Fruit fly (Drosophila melanogaster) whole organism, larva: ENCODE results near the gene CG14355.

Experiments
- noc ChIP-seq: fragments of 200-800 bp; sonication (Bioruptor generic); optimal IDR thresholded peaks from 3 replicates; lab custom pipeline; 2019; ENCODE audit warnings: missing biosample characterization, mild to moderate bottlenecking, missing genetic modification characterization, moderate library complexity

Gene CG14355

DNA sequence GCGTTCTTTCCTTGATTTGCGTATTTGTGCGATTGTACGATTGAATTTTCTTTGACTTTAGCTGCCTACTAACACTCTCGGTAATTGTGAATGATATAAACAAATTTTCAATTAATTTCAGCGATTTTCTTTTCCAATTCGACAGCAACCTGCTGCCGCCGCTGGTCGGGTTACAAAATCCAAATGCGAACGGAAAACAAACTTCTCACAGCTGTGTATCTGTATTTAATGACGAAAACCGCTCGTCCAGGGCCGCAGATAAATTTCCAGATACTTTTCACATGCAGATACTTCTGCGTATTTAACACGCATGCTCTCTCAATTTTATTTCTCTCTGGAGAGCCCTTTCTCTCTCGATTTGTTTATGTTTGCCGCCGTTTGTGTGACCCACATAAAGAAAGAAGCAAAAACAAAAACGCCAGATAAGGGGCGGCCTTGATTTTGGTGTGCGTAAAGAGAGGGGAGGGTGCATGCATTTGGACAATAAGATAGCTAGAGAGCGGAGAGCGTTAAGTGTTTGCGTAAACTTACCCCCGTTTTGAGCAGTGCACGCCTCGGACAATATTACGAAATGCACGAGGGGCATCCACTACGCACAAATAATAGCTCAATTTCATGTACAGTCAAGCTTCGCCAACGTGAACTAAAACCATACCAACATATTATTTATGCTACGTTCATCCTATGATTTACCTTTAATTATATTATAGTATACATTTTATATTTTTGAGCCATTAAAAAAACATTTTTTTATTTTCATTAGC is 43.4 kb downstream of the CG14355 start, which contains the start of gene CG12402:
CG12402 (minus strand) TSS at position 164 of the 764 bp plus-strand sequence.
- no peak for TF ChIP-seq noc (tag; lab: Kevin White, UChicago)

DNA sequence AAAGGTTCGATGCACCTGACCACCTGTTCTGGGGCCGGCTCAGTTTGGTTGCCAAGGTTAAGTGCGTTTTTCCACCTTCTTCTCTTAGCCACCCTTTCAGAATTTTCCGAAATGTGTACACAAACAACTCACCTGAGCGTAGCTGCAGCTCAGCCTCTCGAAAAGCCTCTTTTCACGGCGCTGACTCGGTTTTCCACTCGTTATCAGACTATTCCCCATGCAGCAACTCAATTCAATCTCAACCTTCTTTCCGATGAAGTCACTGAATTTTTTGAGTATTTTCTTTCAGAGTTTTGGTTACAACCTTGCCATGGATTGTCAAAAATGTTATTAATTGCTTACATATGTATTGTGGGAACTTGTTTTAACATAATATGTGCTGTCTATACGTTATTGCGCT is 44.1 kb downstream of the CG14355 start:
- TF ChIP-seq noc (tag; lab: Kevin White, UChicago), result no peak

DNA sequence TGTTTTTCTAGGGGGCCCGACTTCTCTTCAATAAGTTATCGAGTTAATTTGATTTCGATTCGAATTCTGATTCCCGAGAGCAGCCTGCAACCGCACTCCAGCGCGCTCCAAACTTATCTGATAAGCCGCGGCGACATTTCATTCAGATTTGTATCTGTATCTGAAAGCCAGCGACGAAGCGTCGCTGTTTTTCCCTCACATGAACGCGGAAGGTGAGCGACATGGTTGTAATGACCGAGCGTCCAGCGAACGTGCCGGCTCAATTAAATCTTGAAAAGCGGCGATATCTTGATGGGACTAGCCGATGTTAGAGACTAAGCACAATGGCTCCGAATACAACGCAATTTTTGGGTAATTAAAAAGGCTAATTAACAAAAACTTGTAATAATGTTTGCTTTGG is 48.7 kb downstream of the CG14355 start, which contains the start of gene PK1-R:
PK1-R (minus strand) TSS at position 101 of the 400 bp plus-strand sequence.
- no peak for TF ChIP-seq noc (tag; lab: Kevin White, UChicago)

DNA sequence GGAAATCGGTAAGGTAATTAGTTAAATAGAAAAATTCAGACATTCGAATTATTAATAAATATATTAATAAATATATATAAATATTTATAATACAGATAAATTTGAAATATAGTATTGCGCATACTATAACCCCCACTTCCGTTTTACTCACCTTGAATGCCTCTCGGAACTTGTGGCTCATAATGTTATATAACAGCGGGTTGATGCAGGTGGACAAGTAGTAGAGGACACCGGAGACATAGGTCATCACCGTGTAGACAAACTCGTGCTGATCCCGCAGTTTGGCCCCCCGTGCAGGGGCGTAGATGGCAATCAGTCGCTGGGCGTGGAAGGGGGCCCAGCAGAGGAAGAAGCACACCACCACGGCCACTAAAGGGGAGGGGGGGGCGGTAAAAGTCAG is 50.8 kb downstream of the CG14355 start:
- TF ChIP-seq noc (tag; lab: Kevin White, UChicago), result no peak

DNA sequence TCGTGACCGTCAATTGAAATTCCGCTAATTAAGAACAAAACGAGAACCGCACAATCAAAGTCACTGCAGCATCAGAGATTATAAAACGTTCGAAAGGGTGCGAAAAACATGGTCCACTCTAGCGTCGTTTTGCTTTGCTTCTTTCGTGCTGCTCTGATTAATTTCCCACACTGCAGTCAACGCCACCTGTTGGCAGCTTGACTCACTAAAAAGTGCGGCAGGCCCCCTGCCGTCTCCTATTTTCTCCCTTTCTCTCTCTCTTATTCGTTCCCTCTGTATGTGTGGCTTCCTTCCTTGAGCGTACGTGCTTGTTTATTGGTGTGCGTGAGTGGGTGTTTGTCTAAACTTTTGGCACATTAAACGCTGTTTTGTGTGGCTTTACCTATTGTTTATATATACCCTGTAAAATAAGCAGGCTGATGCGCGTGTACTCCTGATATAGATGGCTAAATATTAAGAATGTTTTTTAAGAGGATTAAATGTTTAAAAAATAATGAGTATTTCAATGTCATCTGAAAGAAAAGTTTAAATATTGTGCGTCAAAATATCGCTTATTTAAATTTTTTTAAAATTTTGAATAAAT is 53.1 kb downstream of the CG14355 start:
- no peak for TF ChIP-seq noc (tag; lab: Kevin White, UChicago)
